Fruit fly (Drosophila melanogaster) whole organism, embryonic: ENCODE results near the gene SREBP.
A peak's percentile ranks its signal among the peaks of the same experiment; 100 is the strongest.

ENCODE experiments used
- B-H1 ChIP-seq: fragments of 200-800 bp; sonication (Bioruptor generic); IDR thresholded peaks from 3 replicates; pipeline ENCODE4 v1.3.6; 2022; ENCODE audit warnings: missing biosample characterization, missing genetic modification characterization
- Blimp-1 ChIP-seq: fragments of 200-800 bp; sonication (Bioruptor generic); optimal IDR thresholded peaks from 3 replicates; lab custom pipeline; 2018; ENCODE audit warnings: missing biosample characterization, missing genetic modification characterization, mild to moderate bottlenecking, moderate library complexity, missing genetic modification reagents
- CG10431 ChIP-seq: fragments of 200-800 bp; sonication (Bioruptor generic); optimal IDR thresholded peaks from 3 replicates; lab custom pipeline; 2018; ENCODE audit warnings: missing biosample characterization, mild to moderate bottlenecking, missing genetic modification characterization
- CG11085 ChIP-seq: fragments of 200-800 bp; sonication (Bioruptor generic); IDR thresholded peaks from 2 replicates; pipeline ENCODE4 v1.3.6; 2022; ENCODE audit warnings: missing biosample characterization, missing genetic modification characterization
- CG12219 ChIP-seq: fragments of 200-800 bp; sonication (Bioruptor generic); optimal IDR thresholded peaks from 3 replicates; lab custom pipeline; 2018; ENCODE audit warnings: missing biosample characterization, mild to moderate bottlenecking, missing genetic modification characterization
- CG12391 ChIP-seq: fragments of 200-800 bp; sonication (Bioruptor generic); optimal IDR thresholded peaks from 3 replicates; lab custom pipeline; 2018; ENCODE audit warnings: missing biosample characterization, mild to moderate bottlenecking, missing genetic modification characterization, moderate library complexity
- CG12769 ChIP-seq: fragments of 200-800 bp; sonication (Bioruptor generic); optimal IDR thresholded peaks from 2 replicates; lab custom pipeline; 2019; ENCODE audit warnings: missing biosample characterization, mild to moderate bottlenecking, missing genetic modification characterization, moderate library complexity
- CG12942 ChIP-seq: fragments of 200-800 bp; sonication (Bioruptor generic); optimal IDR thresholded peaks from 3 replicates; lab custom pipeline; 2016; ENCODE audit warnings: missing biosample characterization, missing genetic modification characterization
- CG14014 ChIP-seq: fragments of 200-800 bp; sonication (Bioruptor generic); IDR thresholded peaks from 2 replicates; pipeline ENCODE4 v1.3.6; 2022; ENCODE audit warnings: missing biosample characterization, missing genetic modification characterization
- CG15073 ChIP-seq: fragments of 200-800 bp; sonication (Bioruptor generic); optimal IDR thresholded peaks from 2 replicates; lab custom pipeline; 2016; ENCODE audit warnings: missing biosample characterization, missing genetic modification characterization
- CG15479 ChIP-seq: fragments of 200-800 bp; sonication (Bioruptor generic); optimal IDR thresholded peaks from 3 replicates; lab custom pipeline; 2019; ENCODE audit warnings: missing biosample characterization, mild to moderate bottlenecking, missing genetic modification characterization, moderate library complexity
- CG15514 ChIP-seq: fragments of 200-800 bp; sonication (Bioruptor generic); optimal IDR thresholded peaks from 3 replicates; lab custom pipeline; 2017; ENCODE audit warnings: missing biosample characterization, missing genetic modification characterization, mild to moderate bottlenecking, moderate library complexity, missing genetic modification reagents
- CG16863 ChIP-seq: fragments of 200-800 bp; sonication (Bioruptor generic); optimal IDR thresholded peaks from 3 replicates; lab custom pipeline; 2016; ENCODE audit warnings: missing biosample characterization, missing genetic modification characterization
- CG17359 ChIP-seq: fragments of 200-800 bp; sonication (Bioruptor generic); optimal IDR thresholded peaks from 3 replicates; lab custom pipeline; 2018; ENCODE audit warnings: missing biosample characterization, mild to moderate bottlenecking, missing genetic modification characterization, moderate library complexity
- CG17912 ChIP-seq: fragments of 200-800 bp; sonication (Bioruptor generic); optimal IDR thresholded peaks from 2 replicates; lab custom pipeline; 2018; ENCODE audit warnings: missing biosample characterization, mild to moderate bottlenecking, missing genetic modification characterization
- CG2129 ChIP-seq: fragments of 200-800 bp; sonication (Bioruptor generic); IDR thresholded peaks from 2 replicates; pipeline ENCODE4 v1.3.6; 2022; ENCODE audit warnings: missing biosample characterization, missing genetic modification characterization; ENCODE audit not compliant: partially characterized antibody
- CG34376 ChIP-seq: fragments of 200-800 bp; sonication (Bioruptor generic); optimal IDR thresholded peaks from 2 replicates; lab custom pipeline; 2018; ENCODE audit warnings: missing biosample characterization, mild to moderate bottlenecking, missing genetic modification characterization
- CG7357 ChIP-seq: fragments of 200-800 bp; sonication (Bioruptor generic); IDR thresholded peaks from 3 replicates; pipeline ENCODE4 v1.3.6; 2022; ENCODE audit warnings: missing biosample characterization, missing genetic modification characterization
- CG7372 ChIP-seq: fragments of 200-800 bp; sonication (Bioruptor generic); IDR thresholded peaks from 2 replicates; pipeline ENCODE4 v1.3.6; 2022; ENCODE audit warnings: missing biosample characterization, missing genetic modification characterization
- CG8290 ChIP-seq, 3 experiments: fragments of 200-800 bp; sonication (Bioruptor generic); optimal IDR thresholded peaks; 2 replicates each; lab custom pipeline; 2016 to 2019; ENCODE audit warnings: missing biosample characterization in 3 of 3, missing genetic modification characterization in 3 of 3, mild to moderate bottlenecking in 2 of 3, moderate library complexity in 1 of 3
- CG8765 ChIP-seq: fragments of 200-800 bp; sonication (Bioruptor generic); IDR thresholded peaks from 2 replicates; pipeline ENCODE4 v1.3.6; 2022; ENCODE audit warnings: missing biosample characterization, missing genetic modification characterization
- CG8944 ChIP-seq: fragments of 200-800 bp; sonication (Bioruptor generic); optimal IDR thresholded peaks from 3 replicates; lab custom pipeline; 2016; ENCODE audit warnings: missing biosample characterization, missing genetic modification characterization
- CG9876 ChIP-seq: fragments of 200-800 bp; sonication (Bioruptor generic); optimal IDR thresholded peaks from 2 replicates; lab custom pipeline; 2016; ENCODE audit warnings: missing biosample characterization, missing genetic modification characterization
- D19B ChIP-seq: fragments of 200-800 bp; sonication (Bioruptor generic); optimal IDR thresholded peaks from 2 replicates; lab custom pipeline; 2017; ENCODE audit warnings: missing biosample characterization, mild to moderate bottlenecking, missing genetic modification characterization
- Doc2 ChIP-seq: fragments of 200-800 bp; sonication (Bioruptor generic); IDR thresholded peaks from 2 replicates; pipeline ENCODE4 v1.3.6; 2022; ENCODE audit warnings: missing biosample characterization, missing genetic modification characterization
- E2f1 ChIP-seq: fragments of 200-800 bp; sonication (Bioruptor generic); IDR thresholded peaks from 2 replicates; pipeline ENCODE4 v1.3.6; 2022; ENCODE audit warnings: missing biosample characterization, missing genetic modification characterization
- Six4 ChIP-seq: fragments of 200-800 bp; sonication (Bioruptor generic); optimal IDR thresholded peaks from 2 replicates; lab custom pipeline; 2016; ENCODE audit warnings: missing biosample characterization, missing genetic modification characterization
- TFAM ChIP-seq: fragments of 200-800 bp; sonication (Bioruptor generic); optimal IDR thresholded peaks from 2 replicates; lab custom pipeline; 2017; ENCODE audit warnings: missing biosample characterization, missing genetic modification characterization, inconsistent platforms
- Tbp ChIP-seq: fragments of >200 bp; optimal IDR thresholded peaks from 2 replicates; lab custom pipeline; 2018; ENCODE audit warnings: missing biosample characterization, missing genetic modification characterization
- bab2 ChIP-seq: fragments of 200-800 bp; sonication (Bioruptor generic); optimal IDR thresholded peaks from 2 replicates; lab custom pipeline; 2016; ENCODE audit warnings: missing biosample characterization, missing genetic modification characterization
- bigmax ChIP-seq: fragments of 200-800 bp; sonication (Bioruptor generic); optimal IDR thresholded peaks from 2 replicates; lab custom pipeline; 2018; ENCODE audit warnings: missing biosample characterization, mild to moderate bottlenecking, missing genetic modification characterization
- disco-r ChIP-seq: fragments of 200-800 bp; sonication (Bioruptor generic); optimal IDR thresholded peaks from 2 replicates; lab custom pipeline; 2016; ENCODE audit warnings: missing biosample characterization, missing genetic modification characterization
- eve ChIP-seq, 2 experiments: fragments of >200 bp; optimal IDR thresholded peaks; 2 replicates each; lab custom pipeline; 2017; ENCODE audit warnings: missing biosample characterization in 2 of 2, missing genetic modification characterization in 2 of 2
- fd64A ChIP-seq: fragments of 200-800 bp; sonication (Bioruptor generic); optimal IDR thresholded peaks from 3 replicates; lab custom pipeline; 2018; ENCODE audit warnings: missing biosample characterization, mild to moderate bottlenecking, missing genetic modification characterization
- fd96Cb ChIP-seq: fragments of 200-800 bp; sonication (Bioruptor generic); optimal IDR thresholded peaks from 2 replicates; lab custom pipeline; 2018; ENCODE audit warnings: missing biosample characterization, mild to moderate bottlenecking, missing genetic modification characterization, moderate library complexity
- gfzf ChIP-seq: fragments of 200-800 bp; sonication (Bioruptor generic); optimal IDR thresholded peaks from 2 replicates; lab custom pipeline; 2016; ENCODE audit warnings: missing biosample characterization, mild to moderate bottlenecking, missing genetic modification characterization, moderate library complexity
- gsb ChIP-seq: fragments of 200-800 bp; sonication (Bioruptor generic); IDR thresholded peaks from 2 replicates; pipeline ENCODE4 v1.3.6; 2022; ENCODE audit warnings: missing biosample characterization, missing genetic modification characterization
- h ChIP-seq: fragments of >200 bp; optimal IDR thresholded peaks from 2 replicates; lab custom pipeline; 2017
- jigr1 ChIP-seq: fragments of 200-800 bp; sonication (Bioruptor generic); IDR thresholded peaks from 3 replicates; pipeline ENCODE4 v1.3.6; 2022; ENCODE audit warnings: missing biosample characterization, missing genetic modification characterization
- jing ChIP-seq: fragments of 200-800 bp; sonication (Bioruptor generic); optimal IDR thresholded peaks from 2 replicates; lab custom pipeline; 2018; ENCODE audit warnings: missing biosample characterization, mild to moderate bottlenecking, missing genetic modification characterization
- lola ChIP-seq, 3 experiments: fragments of >200 bp in 2 of 3; fragments of 200-800 bp in 1 of 3; sonication (Bioruptor generic) in 1 of 3; optimal IDR thresholded peaks; 2 replicates each; lab custom pipeline; 2017 to 2019; ENCODE audit warnings: missing biosample characterization in 3 of 3, missing genetic modification characterization in 3 of 3, mild to moderate bottlenecking in 1 of 3, moderate library complexity in 1 of 3
- mam ChIP-seq: fragments of 200-800 bp; sonication (Bioruptor generic); optimal IDR thresholded peaks from 3 replicates; lab custom pipeline; 2016; ENCODE audit warnings: missing biosample characterization, missing genetic modification characterization
- otp ChIP-seq: fragments of 200-800 bp; sonication (Bioruptor generic); IDR thresholded peaks from 3 replicates; pipeline ENCODE4, ENCODE4 v1.3.6; 2022; ENCODE audit warnings: missing biosample characterization, missing genetic modification characterization
- salm ChIP-seq: fragments of 200-800 bp; sonication (Bioruptor generic); optimal IDR thresholded peaks from 2 replicates; lab custom pipeline; 2018; ENCODE audit warnings: missing biosample characterization, mild to moderate bottlenecking, missing genetic modification characterization
- sens ChIP-seq: fragments of 200-800 bp; sonication (Bioruptor generic); peaks from one replicate; lab custom pipeline; 2016; ENCODE audit warnings: missing biosample characterization, missing genetic modification characterization
- shn ChIP-seq: fragments of 200-800 bp; sonication (Bioruptor generic); optimal IDR thresholded peaks from 3 replicates; lab custom pipeline; 2016; ENCODE audit warnings: missing biosample characterization, missing genetic modification characterization
- slou ChIP-seq: fragments of 200-800 bp; sonication (Bioruptor generic); optimal IDR thresholded peaks from 3 replicates; lab custom pipeline; 2016; ENCODE audit warnings: missing biosample characterization, missing genetic modification characterization
- so ChIP-seq: fragments of 200-800 bp; sonication (Bioruptor generic); IDR thresholded peaks from 3 replicates; pipeline ENCODE4 v1.3.6; 2022; ENCODE audit warnings: missing biosample characterization, missing genetic modification characterization
- tll ChIP-seq, 2 experiments: fragments of 200-800 bp in 1 of 2; fragments of >200 bp in 1 of 2; sonication (Bioruptor generic) in 1 of 2; optimal IDR thresholded peaks; 2 replicates each; lab custom pipeline; 2017 to 2019; ENCODE audit warnings: missing biosample characterization in 2 of 2, missing genetic modification characterization in 2 of 2, mild to moderate bottlenecking in 1 of 2, moderate library complexity in 1 of 2

SREBP gene

DNA sequence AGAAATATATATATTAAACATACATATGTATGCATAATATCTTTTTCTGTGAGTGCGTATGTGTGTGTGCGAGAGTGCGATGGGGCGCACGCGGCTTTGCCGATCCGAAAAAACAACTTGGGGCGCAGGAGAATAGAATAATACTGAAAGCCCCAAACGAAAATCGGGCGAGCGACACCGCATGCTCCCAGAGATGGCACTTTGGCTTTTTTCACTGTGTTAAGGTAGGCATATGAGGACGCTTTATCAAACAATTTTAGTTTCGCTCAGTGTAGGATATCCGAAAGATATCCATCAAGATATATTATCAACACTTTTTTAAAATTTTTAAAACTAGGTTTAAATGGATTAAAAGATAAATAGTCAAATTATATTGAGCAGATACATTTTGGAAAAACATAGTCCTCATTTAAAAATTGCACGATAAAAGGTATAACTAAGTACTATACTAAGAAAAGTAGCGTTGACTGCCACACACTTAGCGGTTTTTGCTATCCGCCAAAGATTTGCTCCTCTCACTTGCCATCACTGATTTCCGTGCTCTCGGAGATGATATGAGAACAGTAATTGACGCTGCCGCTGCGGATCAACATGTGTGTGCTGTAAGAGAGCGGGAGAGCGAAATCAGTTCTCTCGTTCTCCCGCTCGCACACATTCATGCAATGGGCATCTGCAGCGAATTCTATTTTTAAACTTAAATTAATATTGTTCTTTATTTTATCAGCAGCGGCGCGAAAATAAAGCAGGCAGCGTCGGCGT, 2.6 kb upstream of the SREBP start (continued):
- no peak for TF ChIP-seq bigmax (GFP tag; lab: Kevin White, UChicago)
- TF ChIP-seq tll (GFP tag; optimal IDR thresholded peaks at IDR 0.05; lab: Kevin White, UChicago) = no peak
- peak; percentile 67 for TF ChIP-seq mam (GFP tag; lab: Kevin White, UChicago)
- TF ChIP-seq bab2 = peak; percentile 32
- TF ChIP-seq eve (GFP tag; optimal IDR thresholded peaks at IDR 0.05; lab: Kevin White, UChicago) = peak in 1 of 2 experiments; percentile 88
- peak; percentile 74 for TF ChIP-seq D19B (GFP tag; lab: Kevin White, UChicago)
- peak; percentile 57 for TF ChIP-seq disco-r (GFP tag; lab: Kevin White, UChicago)
- peak; percentile 51 for TF ChIP-seq CG12942 (GFP tag; lab: Kevin White, UChicago)
- peak; percentile 38 for TF ChIP-seq E2f1 (GFP tag; lab: Robert Waterston, UW)
- no peak for TF ChIP-seq Doc2
- peak; percentile 51 for TF ChIP-seq Six4
- no peak for TF ChIP-seq CG12219 (GFP tag; lab: Kevin White, UChicago)
- peak; percentile 78 for TF ChIP-seq Tbp (GFP tag; lab: Kevin White, UChicago)
- peak; percentile 42 for TF ChIP-seq CG14014 (GFP tag; lab: Robert Waterston, UW)
- no peak for TF ChIP-seq gfzf (GFP tag; lab: Kevin White, UChicago)
- TF ChIP-seq CG9876 = peak; percentile 17
- TF ChIP-seq so = 0 out of 3 replicates have a peak, but pooled peaks have one; percentile 29
- no peak for TF ChIP-seq CG2129 (GFP tag; lab: Robert Waterston, UW)
- TF ChIP-seq CG12769 (tag; lab: Kevin White, UChicago) = peak; percentile 9
- peak; percentile 6 for TF ChIP-seq CG16863 (GFP tag; lab: Kevin White, UChicago)
- TF ChIP-seq CG8290 (GFP tag; optimal IDR thresholded peaks at IDR 0.05; lab: Kevin White, UChicago) = peak; percentile 74
- peak; percentile 29 to 31 for TF ChIP-seq CG8290 (tag; optimal IDR thresholded peaks at IDR 0.05; lab: Kevin White, UChicago)
- TF ChIP-seq otp (GFP tag; lab: Robert Waterston, UW) = 0 out of 3 replicates have a peak, but pooled peaks have one; percentile 37
- no peak for TF ChIP-seq CG10431 (GFP tag; lab: Kevin White, UChicago)
- TF ChIP-seq CG15514 (GFP tag; lab: Kevin White, UChicago) = peak; percentile 46
- no peak for TF ChIP-seq jigr1 (GFP tag; lab: Robert Waterston, UW)
- TF ChIP-seq CG17912 (GFP tag; lab: Kevin White, UChicago) = no peak
- TF ChIP-seq h (lab: Kevin White, UChicago) = no peak
- peak; percentile 60 for TF ChIP-seq jing (GFP tag; lab: Kevin White, UChicago)
- TF ChIP-seq CG7357 (GFP tag; lab: Robert Waterston, UW) = peak; percentile 51; the same call in 2 of the 3 replicates
- TF ChIP-seq CG15073 = no peak
- TF ChIP-seq sens (GFP tag; lab: Kevin White, UChicago) = peak; percentile 90
- peak; percentile 42 for TF ChIP-seq slou (GFP tag; lab: Kevin White, UChicago)
- no peak for TF ChIP-seq CG8765 (GFP tag; lab: Robert Waterston, UW)
- TF ChIP-seq CG8944 (GFP tag; lab: Kevin White, UChicago) = peak; percentile 67
- TF ChIP-seq TFAM = no peak
- peak; percentile 45 for TF ChIP-seq CG7372
- TF ChIP-seq lola (GFP tag; optimal IDR thresholded peaks at IDR 0.05; lab: Kevin White, UChicago) = peak in 1 of 3 experiments; percentile 74
- no peak for TF ChIP-seq CG15479 (GFP tag; lab: Kevin White, UChicago)
- peak; percentile 29 for TF ChIP-seq CG34376
- TF ChIP-seq shn (GFP tag; lab: Kevin White, UChicago) = peak; percentile 80
- TF ChIP-seq salm (tag; lab: Kevin White, UChicago) = no peak
- peak; percentile 55 for TF ChIP-seq fd64A (GFP tag; lab: Kevin White, UChicago)
- TF ChIP-seq Blimp-1 (GFP tag; lab: Kevin White, UChicago) = peak; percentile 34
- peak; percentile 67 for TF ChIP-seq fd96Cb
- TF ChIP-seq gsb (GFP tag; lab: Robert Waterston, UW) = no peak
- TF ChIP-seq CG17359 = peak; percentile 54
- no peak for TF ChIP-seq B-H1
- peak; percentile 78 for TF ChIP-seq CG12391 (tag; lab: Kevin White, UChicago)
- TF ChIP-seq CG11085 (GFP tag; lab: Robert Waterston, UW) = no peak
